Worm (Caenorhabditis elegans) whole organism, L1 larva: ENCODE data around the gene Y48A6B.9.

ENCODE experiments used
- grh-1 ChIP-seq: fragments of 200-800 bp; sonication (Bioruptor generic); IDR thresholded peaks from 2 replicates; pipeline ENCODE4 v1.3.6; 2022; ENCODE audit warnings: missing genetic modification reagents, missing genetic modification characterization, missing compliant biosample characterization
- nhr-11 ChIP-seq: fragments of 150-350 bp; optimal IDR thresholded peaks from 2 replicates; lab custom pipeline; 2014; ENCODE audit warnings: missing biosample characterization, missing genetic modification characterization
- nhr-12 ChIP-seq: sonication (generic microtip); optimal IDR thresholded peaks from 2 replicates; lab custom pipeline; 2017; ENCODE audit warnings: missing biosample characterization, missing genetic modification characterization
- pax-3 ChIP-seq: fragments of 200-800 bp; sonication (Bioruptor generic); optimal IDR thresholded peaks from 2 replicates; lab custom pipeline; 2018; ENCODE audit warnings: mild to moderate bottlenecking, missing genetic modification characterization, moderate library complexity, missing compliant biosample characterization
- unc-130 ChIP-seq: fragments of 150-350 bp; optimal IDR thresholded peaks from 2 replicates; lab custom pipeline; 2017; ENCODE audit warnings: missing biosample characterization, missing genetic modification characterization, inconsistent platforms
- xbp-1 ChIP-seq: sonication (generic microtip); optimal IDR thresholded peaks from 2 replicates; lab custom pipeline; 2016; ENCODE audit warnings: missing genetic modification characterization, missing compliant biosample characterization
- zag-1 ChIP-seq: fragments of 150-350 bp; optimal IDR thresholded peaks from 2 replicates; lab custom pipeline; 2014; ENCODE audit warnings: missing biosample characterization, missing genetic modification characterization
- ztf-4 ChIP-seq: fragments of 150-350 bp; optimal IDR thresholded peaks from 2 replicates; lab custom pipeline; 2014; ENCODE audit warnings: missing biosample characterization, missing genetic modification characterization

ce11 chrIII:11054032-11054431 is 21.1 kb downstream of the Y48A6B.9 start:
- TF ChIP-seq xbp-1 (tag; lab: Kevin White, UChicago) (no peak), ztf-4 (tag; lab: Kevin White, UChicago) (no peak), nhr-11 (tag; lab: Kevin White, UChicago) (no peak), nhr-12 (tag; lab: Kevin White, UChicago) (no peak), grh-1 (no peak), pax-3 (no peak), zag-1 (tag; lab: Kevin White, UChicago) (no peak), unc-130 (tag; lab: Kevin White, UChicago) (no peak)
